Fruit fly (Drosophila melanogaster) whole organism, embryonic: ENCODE data around the gene Drice.

Source experiments
- ATbp ChIP-seq: fragments of 200-800 bp; sonication (Bioruptor generic); optimal IDR thresholded peaks from 2 replicates; lab custom pipeline; 2017; ENCODE audit warnings: missing biosample characterization, mild to moderate bottlenecking, missing genetic modification characterization, missing genetic modification reagents
- CG10979 ChIP-seq: fragments of 200-800 bp; sonication (Bioruptor generic); optimal IDR thresholded peaks from 2 replicates; lab custom pipeline; 2018; ENCODE audit warnings: missing biosample characterization, mild to moderate bottlenecking, missing genetic modification characterization, moderate library complexity
- CG11085 ChIP-seq: fragments of 200-800 bp; sonication (Bioruptor generic); IDR thresholded peaks from 2 replicates; pipeline ENCODE4 v1.3.6; 2022; ENCODE audit warnings: missing biosample characterization, missing genetic modification characterization
- CG11504 ChIP-seq: fragments of 200-800 bp; sonication (Bioruptor generic); optimal IDR thresholded peaks from 3 replicates; lab custom pipeline; 2019; ENCODE audit warnings: missing biosample characterization, mild to moderate bottlenecking, missing genetic modification characterization, moderate library complexity
- CG11560 ChIP-seq: fragments of 200-800 bp; sonication (Bioruptor generic); IDR thresholded peaks from 3 replicates; pipeline ENCODE4 v1.3.6; 2022; ENCODE audit warnings: missing biosample characterization, missing genetic modification characterization
- CG12155 ChIP-seq: fragments of 200-800 bp; sonication (Bioruptor generic); optimal IDR thresholded peaks from 3 replicates; lab custom pipeline; 2016; ENCODE audit warnings: missing biosample characterization, missing genetic modification characterization
- CG12942 ChIP-seq: fragments of 200-800 bp; sonication (Bioruptor generic); optimal IDR thresholded peaks from 3 replicates; lab custom pipeline; 2016; ENCODE audit warnings: missing biosample characterization, missing genetic modification characterization
- CG13123 ChIP-seq: fragments of 200-800 bp; sonication (Bioruptor generic); optimal IDR thresholded peaks from 2 replicates; lab custom pipeline; 2016; ENCODE audit warnings: missing biosample characterization, missing genetic modification characterization
- CG13424 ChIP-seq: fragments of 200-800 bp; sonication (Bioruptor generic); optimal IDR thresholded peaks from 2 replicates; lab custom pipeline; 2019; ENCODE audit warnings: missing biosample characterization, mild to moderate bottlenecking, missing genetic modification characterization, moderate library complexity
- CG15073 ChIP-seq: fragments of 200-800 bp; sonication (Bioruptor generic); optimal IDR thresholded peaks from 2 replicates; lab custom pipeline; 2016; ENCODE audit warnings: missing biosample characterization, missing genetic modification characterization
- CG16813 ChIP-seq: fragments of 200-800 bp; sonication (Bioruptor generic); IDR thresholded peaks from 3 replicates; pipeline ENCODE4 v1.3.6; 2022; ENCODE audit warnings: missing biosample characterization, missing genetic modification characterization; ENCODE audit not compliant: partially characterized antibody
- CG17568 ChIP-seq: fragments of 200-800 bp; sonication (Bioruptor generic); optimal IDR thresholded peaks from 2 replicates; lab custom pipeline; 2018; ENCODE audit warnings: missing biosample characterization, mild to moderate bottlenecking, missing genetic modification characterization, moderate library complexity
- CG17829 ChIP-seq: fragments of 200-800 bp; optimal IDR thresholded peaks from 2 replicates; lab custom pipeline; 2019; ENCODE audit warnings: missing biosample characterization, mild to moderate bottlenecking, missing genetic modification characterization, moderate library complexity
- CG34422 ChIP-seq: fragments of 200-800 bp; sonication (Bioruptor generic); IDR thresholded peaks from 3 replicates; pipeline ENCODE4 v1.3.6; 2022; ENCODE audit warnings: missing biosample characterization, missing genetic modification characterization
- CG4360 ChIP-seq: fragments of 200-800 bp; sonication (Bioruptor generic); IDR thresholded peaks from 2 replicates; pipeline ENCODE4 v1.3.6; 2022; ENCODE audit warnings: missing biosample characterization, missing genetic modification characterization
- CG4617 ChIP-seq: fragments of 200-800 bp; sonication (Bioruptor generic); optimal IDR thresholded peaks from 3 replicates; lab custom pipeline; 2016; ENCODE audit warnings: missing biosample characterization, missing genetic modification characterization, borderline replicate concordance
- CG9215 ChIP-seq: fragments of 200-800 bp; sonication (Bioruptor generic); IDR thresholded peaks from 2 replicates; pipeline ENCODE4 v1.3.6; 2022; ENCODE audit warnings: missing biosample characterization, missing genetic modification characterization
- CG9437 ChIP-seq: fragments of 200-800 bp; sonication (Bioruptor generic); optimal IDR thresholded peaks from 2 replicates; lab custom pipeline; 2018; ENCODE audit warnings: missing biosample characterization, mild to moderate bottlenecking, missing genetic modification characterization
- CkIIα-i1 ChIP-seq: fragments of 200-800 bp; sonication (Bioruptor generic); IDR thresholded peaks from 2 replicates; pipeline ENCODE4 v1.3.6; 2022; ENCODE audit warnings: missing biosample characterization, missing genetic modification characterization
- Dip2 ChIP-seq: fragments of 200-800 bp; sonication (Bioruptor generic); IDR thresholded peaks from 2 replicates; pipeline ENCODE4 v1.3.6; 2022; ENCODE audit warnings: missing biosample characterization, missing genetic modification characterization
- Hmx ChIP-seq: fragments of 200-800 bp; sonication (Bioruptor generic); optimal IDR thresholded peaks from 2 replicates; lab custom pipeline; 2016; ENCODE audit warnings: missing biosample characterization, missing genetic modification characterization
- Hr78 ChIP-seq, 2 experiments: fragments of 200-800 bp in 1 of 2; fragments of >200 bp in 1 of 2; sonication (Bioruptor generic) in 1 of 2; optimal IDR thresholded peaks; 2 replicates each; lab custom pipeline; 2017 to 2019; ENCODE audit warnings: missing biosample characterization in 2 of 2, missing genetic modification characterization in 2 of 2, mild to moderate bottlenecking in 1 of 2, moderate library complexity in 1 of 2
- Lim3 ChIP-seq: fragments of 200-800 bp; sonication (Bioruptor generic); IDR thresholded peaks from 2 replicates; pipeline ENCODE4 v1.3.6; 2022; ENCODE audit warnings: missing biosample characterization, missing genetic modification characterization
- Lpt ChIP-seq: fragments of >200 bp; optimal IDR thresholded peaks from 2 replicates; lab custom pipeline; 2018; ENCODE audit warnings: missing biosample characterization, missing genetic modification characterization
- Mes4 ChIP-seq: fragments of 200-800 bp; sonication (Bioruptor generic); optimal IDR thresholded peaks from 2 replicates; lab custom pipeline; 2016; ENCODE audit warnings: missing biosample characterization, missing genetic modification characterization
- Nf-YC ChIP-seq: fragments of 200-800 bp; optimal IDR thresholded peaks from 3 replicates; lab custom pipeline; 2019; ENCODE audit warnings: missing biosample characterization, mild to moderate bottlenecking, missing genetic modification characterization, moderate library complexity
- Opbp ChIP-seq: fragments of 200-800 bp; sonication (Bioruptor generic); IDR thresholded peaks from 3 replicates; pipeline ENCODE4 v1.3.6; 2022; ENCODE audit warnings: missing biosample characterization, missing genetic modification characterization; ENCODE audit not compliant: partially characterized antibody
- Pdp1 ChIP-seq, 2 experiments: fragments of 200-800 bp; sonication (Bioruptor generic); optimal IDR thresholded peaks; 3 replicates each; lab custom pipeline; 2016; ENCODE audit warnings: missing biosample characterization in 2 of 2, missing genetic modification characterization in 2 of 2, mild to moderate bottlenecking in 1 of 2, moderate library complexity in 1 of 2
- Rx ChIP-seq: fragments of 200-800 bp; sonication (Bioruptor generic); IDR thresholded peaks from 2 replicates; pipeline ENCODE4 v1.3.6; 2022; ENCODE audit warnings: missing biosample characterization, missing genetic modification characterization
- Sry-δ ChIP-seq: fragments of 200-800 bp; sonication (Bioruptor generic); optimal IDR thresholded peaks from 2 replicates; lab custom pipeline; 2016; ENCODE audit warnings: missing biosample characterization, missing genetic modification characterization
- Trl ChIP-seq, 3 experiments: fragments of >200 bp in 2 of 3; fragments of 200-800 bp in 1 of 3; sonication (Bioruptor generic) in 1 of 3; optimal IDR thresholded peaks; 2 replicates in 1 of 3; 3 replicates in 2 of 3; lab custom pipeline; 2016 to 2017; ENCODE audit warnings: missing biosample characterization in 1 of 3, missing genetic modification characterization in 1 of 3
- Vsx1 ChIP-seq: fragments of 200-800 bp; sonication (Bioruptor generic); optimal IDR thresholded peaks from 2 replicates; lab custom pipeline; 2017; ENCODE audit warnings: missing biosample characterization, mild to moderate bottlenecking, missing genetic modification characterization, missing genetic modification reagents
- Xrp1 ChIP-seq: fragments of 200-800 bp; sonication (Bioruptor generic); IDR thresholded peaks from 2 replicates; pipeline ENCODE4 v1.3.6; 2022; ENCODE audit warnings: missing biosample characterization, missing genetic modification characterization
- ci ChIP-seq: fragments of 200-800 bp; sonication (Bioruptor generic); IDR thresholded peaks from 3 replicates; pipeline ENCODE4 v1.3.6; 2022; ENCODE audit warnings: missing biosample characterization, missing genetic modification characterization
- dimm ChIP-seq: fragments of 200-800 bp; sonication (Bioruptor generic); IDR thresholded peaks from 2 replicates; pipeline ENCODE4 v1.3.6; 2022; ENCODE audit warnings: missing biosample characterization, missing genetic modification characterization
- eyg ChIP-seq: fragments of 200-800 bp; sonication (Bioruptor generic); optimal IDR thresholded peaks from 3 replicates; lab custom pipeline; 2016; ENCODE audit warnings: missing biosample characterization, missing genetic modification characterization
- fd64A ChIP-seq: fragments of 200-800 bp; sonication (Bioruptor generic); optimal IDR thresholded peaks from 3 replicates; lab custom pipeline; 2018; ENCODE audit warnings: missing biosample characterization, mild to moderate bottlenecking, missing genetic modification characterization
- gcm ChIP-seq: fragments of 200-800 bp; sonication (Bioruptor generic); optimal IDR thresholded peaks from 2 replicates; lab custom pipeline; 2019; ENCODE audit warnings: missing biosample characterization, mild to moderate bottlenecking, missing genetic modification characterization, moderate library complexity
- gt ChIP-seq: fragments of 200-800 bp; sonication (Bioruptor generic); IDR thresholded peaks from 2 replicates; pipeline ENCODE4 v1.3.6; 2022; ENCODE audit warnings: missing biosample characterization, missing genetic modification characterization
- knrl ChIP-seq: fragments of 200-800 bp; sonication (Bioruptor generic); IDR thresholded peaks from 3 replicates; pipeline ENCODE4 v1.3.6; 2022; ENCODE audit warnings: missing biosample characterization, missing genetic modification characterization; ENCODE audit not compliant: partially characterized antibody
- mam ChIP-seq: fragments of 200-800 bp; sonication (Bioruptor generic); optimal IDR thresholded peaks from 3 replicates; lab custom pipeline; 2016; ENCODE audit warnings: missing biosample characterization, missing genetic modification characterization
- shn ChIP-seq: fragments of 200-800 bp; sonication (Bioruptor generic); optimal IDR thresholded peaks from 3 replicates; lab custom pipeline; 2016; ENCODE audit warnings: missing biosample characterization, missing genetic modification characterization
- slbo ChIP-seq: fragments of 200-800 bp; sonication (Bioruptor generic); IDR thresholded peaks from 2 replicates; pipeline ENCODE4 v1.3.6; 2022; ENCODE audit warnings: missing biosample characterization, missing genetic modification characterization
- tna ChIP-seq: fragments of 200-800 bp; sonication (Bioruptor generic); IDR thresholded peaks from 2 replicates; pipeline ENCODE4 v1.3.6; 2022; ENCODE audit warnings: missing biosample characterization, missing genetic modification characterization; ENCODE audit not compliant: partially characterized antibody
- toy ChIP-seq: fragments of 200-800 bp; sonication (Bioruptor generic); IDR thresholded peaks from 2 replicates; pipeline ENCODE4 v1.3.6; 2022; ENCODE audit warnings: missing biosample characterization, missing genetic modification characterization
- twi ChIP-seq: fragments of 200-800 bp; optimal IDR thresholded peaks from 2 replicates; lab custom pipeline; 2019; ENCODE audit warnings: missing biosample characterization, mild to moderate bottlenecking, missing genetic modification characterization, moderate library complexity
- unpg ChIP-seq: fragments of 200-800 bp; sonication (Bioruptor generic); optimal IDR thresholded peaks from 3 replicates; lab custom pipeline; 2018; ENCODE audit warnings: missing biosample characterization, mild to moderate bottlenecking, missing genetic modification characterization, moderate library complexity
- vfl ChIP-seq: fragments of 200-800 bp; sonication (Bioruptor generic); optimal IDR thresholded peaks from 2 replicates; lab custom pipeline; 2016; ENCODE audit warnings: missing biosample characterization, missing genetic modification characterization
- wor ChIP-seq: fragments of 200-800 bp; sonication (Bioruptor generic); IDR thresholded peaks from 2 replicates; pipeline ENCODE4 v1.3.6; 2022; ENCODE audit warnings: missing biosample characterization, missing genetic modification characterization

The Drice gene

DNA sequence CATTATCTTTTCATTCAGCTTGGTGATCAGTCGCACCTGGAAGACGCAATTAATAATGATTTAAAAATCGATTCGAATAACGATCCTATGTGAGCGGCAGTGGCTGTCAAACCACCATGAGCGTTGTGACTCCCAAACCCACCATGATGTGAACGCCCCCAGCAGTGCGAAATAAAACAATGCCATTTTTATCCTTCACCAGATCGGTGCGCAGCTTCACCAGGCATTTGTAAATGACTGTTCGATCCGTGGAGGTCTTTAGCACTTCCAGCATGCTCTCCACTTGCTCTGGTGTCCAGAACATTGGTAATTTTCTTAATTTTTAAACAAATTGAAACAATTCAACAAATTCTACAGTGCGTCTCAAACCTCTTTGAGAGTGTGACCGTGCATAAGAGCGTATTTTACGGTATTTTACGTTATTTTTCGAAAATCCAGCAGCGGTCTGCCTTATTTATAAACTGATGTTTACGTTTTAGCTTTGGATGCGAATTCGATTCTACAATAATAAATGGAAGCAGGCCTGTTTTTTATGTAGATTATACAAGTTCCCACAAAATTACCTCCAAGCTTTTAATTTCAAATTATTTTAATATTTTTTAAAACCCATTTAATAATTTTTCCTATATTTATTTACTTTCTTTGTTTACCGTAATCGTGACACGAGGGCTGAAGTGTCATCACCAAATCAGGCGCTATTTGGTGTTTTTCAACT lies at the start of gene Drice, which contains the start of gene Rnb (continued):
- TF ChIP-seq CG34422 (no peak), Lpt (GFP tag; lab: Kevin White, UChicago) (no peak), Hmx (GFP tag; lab: Kevin White, UChicago) (no peak), shn (GFP tag; lab: Kevin White, UChicago) (no peak), twi (tag; lab: Kevin White, UChicago) (no peak), CG15073 (GFP tag; lab: Kevin White, UChicago) (no peak), wor (GFP tag; lab: Robert Waterston, UW) (no peak), gcm (GFP tag; lab: Kevin White, UChicago) (no peak), CG11085 (GFP tag; lab: Robert Waterston, UW) (no peak), CkIIα-i1 (GFP tag; lab: Robert Waterston, UW) (no peak), CG17568 (no peak), CG12942 (GFP tag; lab: Kevin White, UChicago) (no peak), mam (GFP tag; lab: Kevin White, UChicago) (no peak), CG11560 (tag; lab: Robert Waterston, UW) (no peak), gt (GFP tag; lab: Robert Waterston, UW) (no peak), Nf-YC (tag; lab: Kevin White, UChicago) (no peak), CG11504 (no peak), ATbp (GFP tag; lab: Kevin White, UChicago) (no peak), Pdp1 (GFP tag; optimal IDR thresholded peaks at IDR 0.05; lab: Kevin White, UChicago) (peak in 1 of 2 experiments; percentile 39), CG4617 (GFP tag; lab: Kevin White, UChicago) (peak; percentile 10), CG17829 (peak; percentile 68), Opbp (GFP tag; lab: Robert Waterston, UW) (0 out of 3 replicates have a peak, but pooled peaks have one; percentile 19), toy (GFP tag; lab: Robert Waterston, UW) (no peak), Dip2 (GFP tag; lab: Robert Waterston, UW) (no peak), CG9215 (GFP tag; lab: Robert Waterston, UW) (0 out of 2 replicates have a peak, but pooled peaks have one; percentile 15), CG16813 (peak; percentile 71), CG13424 (tag; lab: Kevin White, UChicago) (peak; percentile 60), Hr78 (GFP tag; optimal IDR thresholded peaks at IDR 0.05; lab: Kevin White, UChicago) (no peak), Vsx1 (GFP tag; lab: Kevin White, UChicago) (no peak), eyg (GFP tag; lab: Kevin White, UChicago) (no peak), CG12155 (no peak), knrl (GFP tag; lab: Robert Waterston, UW) (peak; percentile 66), fd64A (GFP tag; lab: Kevin White, UChicago) (no peak), Rx (GFP tag; lab: Robert Waterston, UW) (peak; percentile 41), slbo (GFP tag; lab: Robert Waterston, UW) (peak; percentile 57), Xrp1 (GFP tag; lab: Robert Waterston, UW) (0 out of 2 replicates have a peak, but pooled peaks have one; percentile 50), unpg (no peak), dimm (GFP tag; lab: Robert Waterston, UW) (no peak), tna (GFP tag; lab: Robert Waterston, UW) (no peak; the same call in 1 of the 2 replicates), vfl (no peak), CG9437 (GFP tag; lab: Kevin White, UChicago) (no peak), CG10979 (tag; lab: Kevin White, UChicago) (peak; percentile 78), Lim3 (no peak), Mes4 (GFP tag; lab: Kevin White, UChicago) (no peak), ci (GFP tag; lab: Robert Waterston, UW) (no peak), Trl (optimal IDR thresholded peaks at IDR 0.05; lab: Kevin White, UChicago) (no peak), Trl (GFP tag; optimal IDR thresholded peaks at IDR 0.05; lab: Kevin White, UChicago) (no peak), Sry-δ (GFP tag; lab: Kevin White, UChicago) (peak; percentile 65), CG13123 (peak; percentile 43), CG4360 (GFP tag; lab: Robert Waterston, UW) (no peak)
